Worm (Caenorhabditis elegans) whole organism, early embryonic: Measurements from ENCODE around the gene srsx-37.

Experiments
- F13C5.2 ChIP-seq: sonication (generic microtip); optimal IDR thresholded peaks from 2 replicates; lab custom pipeline; 2017; ENCODE audit warnings: mild to moderate bottlenecking, missing genetic modification characterization, inconsistent platforms, missing compliant biosample characterization
- ama-1 ChIP-seq: fragments of 150-350 bp; optimal IDR thresholded peaks from 2 replicates; lab custom pipeline; 2014
- ceh-13 ChIP-seq: fragments of 200-800 bp; sonication (Bioruptor generic); optimal IDR thresholded peaks from 2 replicates; lab custom pipeline; 2018; ENCODE audit warnings: mild to moderate bottlenecking, missing genetic modification characterization, missing compliant biosample characterization
- ets-7 ChIP-seq: sonication (generic microtip); optimal IDR thresholded peaks from 2 replicates; lab custom pipeline; 2016; ENCODE audit warnings: missing genotype, missing genetic modification characterization, missing compliant biosample characterization
- scrt-1 ChIP-seq: fragments of 200-800 bp; sonication (Bioruptor generic); IDR thresholded peaks from 2 replicates; pipeline ENCODE4 v1.3.6; 2022; ENCODE audit warnings: missing genetic modification characterization, missing compliant biosample characterization
- sea-1 ChIP-seq: fragments of 200-800 bp; sonication (Bioruptor generic); conservative IDR thresholded peaks from 2 replicates; pipeline ENCODE4 v1.3.6; 2022; ENCODE audit warnings: missing genetic modification characterization, missing compliant biosample characterization
- tbx-11 ChIP-seq: fragments of 200-800 bp; sonication (Bioruptor generic); IDR thresholded peaks from 2 replicates; pipeline ENCODE4 v1.3.6; 2022; ENCODE audit warnings: missing genetic modification characterization, missing compliant biosample characterization
- tra-4 ChIP-seq: sonication (generic microtip); optimal IDR thresholded peaks from 2 replicates; lab custom pipeline; 2017; ENCODE audit warnings: missing genetic modification characterization, missing compliant biosample characterization

DNA sequence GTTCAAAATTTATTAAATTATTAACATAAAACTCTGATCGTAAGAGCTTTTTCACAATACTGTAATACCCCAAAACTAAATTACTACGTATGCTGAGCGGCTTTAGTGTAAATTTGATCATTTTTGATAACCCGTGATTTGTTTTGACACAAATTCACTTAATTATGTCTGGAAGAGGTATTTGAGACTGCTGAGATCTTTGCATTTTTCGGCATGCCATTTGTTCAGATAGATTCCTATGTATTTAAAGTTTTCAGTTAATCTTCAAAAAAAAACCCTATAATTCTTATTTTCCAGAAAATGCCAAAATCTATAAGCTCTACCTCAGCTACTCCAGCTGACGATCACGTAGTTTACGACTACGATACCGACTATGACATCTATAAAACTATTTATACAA, 28.7 kb downstream of the srsx-37 start, which contains the start of gene srw-15:
- TF ChIP-seq ets-7 (tag; lab: Kevin White, UChicago) (no peak), ama-1 (lab: Kevin White, UChicago) (no peak), ceh-13 (GFP tag; lab: Kevin White, UChicago) (no peak), sea-1 (GFP tag; lab: Robert Waterston, UW) (no peak), tra-4 (tag; lab: Kevin White, UChicago) (no peak), F13C5.2 (tag; lab: Kevin White, UChicago) (no peak), scrt-1 (GFP tag; lab: Robert Waterston, UW) (no peak), tbx-11 (GFP tag; lab: Robert Waterston, UW) (no peak)
